Fruit fly (Drosophila melanogaster) whole organism, embryonic: ENCODE results near the gene Ugt316A1.
A peak's percentile ranks its signal among the peaks of the same experiment; 100 is the strongest.

ENCODE experiments used
- Atf3 ChIP-seq: fragments of 200-800 bp; sonication (Bioruptor generic); optimal IDR thresholded peaks from 3 replicates; lab custom pipeline; 2016; ENCODE audit warnings: missing biosample characterization, missing genetic modification characterization
- CG10321 ChIP-seq: fragments of 200-800 bp; sonication (Bioruptor generic); IDR thresholded peaks from 2 replicates; pipeline ENCODE4 v1.3.6; 2022; ENCODE audit warnings: missing biosample characterization, missing genetic modification characterization
- CG11398 ChIP-seq: fragments of 200-800 bp; sonication (Bioruptor generic); optimal IDR thresholded peaks from 2 replicates; lab custom pipeline; 2016; ENCODE audit warnings: missing biosample characterization, missing genetic modification characterization
- CG13424 ChIP-seq: fragments of 200-800 bp; sonication (Bioruptor generic); optimal IDR thresholded peaks from 2 replicates; lab custom pipeline; 2019; ENCODE audit warnings: missing biosample characterization, mild to moderate bottlenecking, missing genetic modification characterization, moderate library complexity
- CG1647 ChIP-seq: fragments of 200-800 bp; sonication (Bioruptor generic); optimal IDR thresholded peaks from 3 replicates; lab custom pipeline; 2016; ENCODE audit warnings: missing biosample characterization, missing genetic modification characterization
- CG17612 ChIP-seq: fragments of 200-800 bp; sonication (Bioruptor generic); IDR thresholded peaks from 2 replicates; pipeline ENCODE4 v1.3.6; 2022; ENCODE audit warnings: missing biosample characterization, missing genetic modification characterization
- CG2129 ChIP-seq: fragments of 200-800 bp; sonication (Bioruptor generic); IDR thresholded peaks from 2 replicates; pipeline ENCODE4 v1.3.6; 2022; ENCODE audit warnings: missing biosample characterization, missing genetic modification characterization; ENCODE audit not compliant: partially characterized antibody
- CG30020 ChIP-seq: fragments of 200-800 bp; optimal IDR thresholded peaks from 2 replicates; lab custom pipeline; 2019; ENCODE audit warnings: missing biosample characterization, mild to moderate bottlenecking, missing genetic modification characterization, moderate library complexity
- CG30403 ChIP-seq: fragments of 200-800 bp; sonication (Bioruptor generic); optimal IDR thresholded peaks from 3 replicates; lab custom pipeline; 2016; ENCODE audit warnings: missing biosample characterization, missing genetic modification characterization
- CG3163 ChIP-seq: fragments of 200-800 bp; sonication (Bioruptor generic); optimal IDR thresholded peaks from 3 replicates; lab custom pipeline; 2016; ENCODE audit warnings: missing biosample characterization, missing genetic modification characterization
- CG34224 ChIP-seq: fragments of 200-800 bp; sonication (Bioruptor generic); IDR thresholded peaks from 3 replicates; pipeline ENCODE4 v1.3.6; 2022; ENCODE audit warnings: missing biosample characterization, missing genetic modification characterization; ENCODE audit not compliant: partially characterized antibody
- CG42726 ChIP-seq: fragments of 200-800 bp; sonication (Bioruptor generic); IDR thresholded peaks from 2 replicates; pipeline ENCODE4 v1.3.6; 2022; ENCODE audit warnings: missing biosample characterization, missing genetic modification characterization; ENCODE audit not compliant: partially characterized antibody
- CG43689 ChIP-seq: fragments of 200-800 bp; sonication (Bioruptor generic); IDR thresholded peaks from 2 replicates; pipeline ENCODE4 v1.3.6; 2022; ENCODE audit warnings: missing biosample characterization, missing genetic modification characterization
- CG6272 ChIP-seq: fragments of 200-800 bp; sonication (Bioruptor generic); IDR thresholded peaks from 2 replicates; pipeline ENCODE4 v1.3.6; 2022; ENCODE audit warnings: missing biosample characterization, missing genetic modification characterization
- CG6654 ChIP-seq: fragments of 200-800 bp; sonication (Bioruptor generic); optimal IDR thresholded peaks from 2 replicates; lab custom pipeline; 2017; ENCODE audit warnings: missing biosample characterization, mild to moderate bottlenecking, missing genetic modification characterization
- CG7271 ChIP-seq: fragments of 200-800 bp; sonication (Bioruptor generic); optimal IDR thresholded peaks from 2 replicates; lab custom pipeline; 2018; ENCODE audit warnings: missing biosample characterization, mild to moderate bottlenecking, missing genetic modification characterization, moderate library complexity
- CG7372 ChIP-seq: fragments of 200-800 bp; sonication (Bioruptor generic); IDR thresholded peaks from 2 replicates; pipeline ENCODE4 v1.3.6; 2022; ENCODE audit warnings: missing biosample characterization, missing genetic modification characterization
- CG8290 ChIP-seq, 3 experiments: fragments of 200-800 bp; sonication (Bioruptor generic); optimal IDR thresholded peaks; 2 replicates each; lab custom pipeline; 2016 to 2019; ENCODE audit warnings: missing biosample characterization in 3 of 3, missing genetic modification characterization in 3 of 3, mild to moderate bottlenecking in 2 of 3, moderate library complexity in 1 of 3
- CG9437 ChIP-seq: fragments of 200-800 bp; sonication (Bioruptor generic); optimal IDR thresholded peaks from 2 replicates; lab custom pipeline; 2018; ENCODE audit warnings: missing biosample characterization, mild to moderate bottlenecking, missing genetic modification characterization
- CHES-1-like ChIP-seq: fragments of 200-800 bp; sonication (Bioruptor generic); optimal IDR thresholded peaks from 2 replicates; lab custom pipeline; 2016; ENCODE audit warnings: missing biosample characterization, missing genetic modification characterization
- Camta ChIP-seq: fragments of 200-800 bp; sonication (Bioruptor generic); optimal IDR thresholded peaks from 2 replicates; lab custom pipeline; 2016; ENCODE audit warnings: missing biosample characterization, missing genetic modification characterization
- Dp ChIP-seq: fragments of 200-800 bp; sonication (Bioruptor generic); optimal IDR thresholded peaks from 2 replicates; lab custom pipeline; 2018; ENCODE audit warnings: missing biosample characterization, mild to moderate bottlenecking, missing genetic modification characterization, moderate library complexity
- Eip74EF ChIP-seq, 2 experiments: fragments of 200-800 bp in 1 of 2; fragments of >200 bp in 1 of 2; sonication (Bioruptor generic) in 1 of 2; optimal IDR thresholded peaks; 2 replicates each; lab custom pipeline; 2017 to 2019; ENCODE audit warnings: missing biosample characterization in 2 of 2, missing genetic modification characterization in 2 of 2, mild to moderate bottlenecking in 1 of 2, moderate library complexity in 1 of 2
- Ets97D ChIP-seq: fragments of 200-800 bp; sonication (Bioruptor generic); optimal IDR thresholded peaks from 3 replicates; lab custom pipeline; 2016; ENCODE audit warnings: missing biosample characterization, missing genetic modification characterization
- GATAe ChIP-seq: fragments of 200-800 bp; sonication (Bioruptor generic); conservative IDR thresholded peaks from 2 replicates; pipeline ENCODE4 v1.3.6; 2022; ENCODE audit warnings: missing biosample characterization, missing genetic modification characterization
- Gsc ChIP-seq: fragments of 200-800 bp; sonication (Bioruptor generic); IDR thresholded peaks from 2 replicates; pipeline ENCODE4 v1.3.6; 2022; ENCODE audit warnings: missing biosample characterization, missing genetic modification characterization
- HLH4C ChIP-seq: fragments of 200-800 bp; sonication (Bioruptor generic); IDR thresholded peaks from 3 replicates; pipeline ENCODE4 v1.3.6; 2022; ENCODE audit warnings: missing biosample characterization, missing genetic modification characterization; ENCODE audit not compliant: partially characterized antibody
- Hr51 ChIP-seq, 2 experiments: fragments of 200-800 bp; sonication (Bioruptor generic); optimal IDR thresholded peaks; 2 replicates in 1 of 2; 3 replicates in 1 of 2; lab custom pipeline; 2016 to 2018; ENCODE audit warnings: missing biosample characterization in 2 of 2, missing genetic modification characterization in 2 of 2, mild to moderate bottlenecking in 1 of 2, moderate library complexity in 1 of 2
- Hsf ChIP-seq: fragments of 200-800 bp; sonication (Bioruptor generic); optimal IDR thresholded peaks from 3 replicates; lab custom pipeline; 2016; ENCODE audit warnings: missing biosample characterization, missing genetic modification characterization
- Mes4 ChIP-seq: fragments of 200-800 bp; sonication (Bioruptor generic); optimal IDR thresholded peaks from 2 replicates; lab custom pipeline; 2016; ENCODE audit warnings: missing biosample characterization, missing genetic modification characterization
- Sry-β ChIP-seq: fragments of 200-800 bp; sonication (Bioruptor generic); optimal IDR thresholded peaks from 2 replicates; lab custom pipeline; 2018; ENCODE audit warnings: missing biosample characterization, mild to moderate bottlenecking, missing genetic modification characterization, moderate library complexity
- abd-A ChIP-seq: fragments of 200-800 bp; sonication (Bioruptor generic); optimal IDR thresholded peaks from 3 replicates; lab custom pipeline; 2019; ENCODE audit warnings: missing biosample characterization, mild to moderate bottlenecking, missing genetic modification characterization, moderate library complexity
- dimm ChIP-seq: fragments of 200-800 bp; sonication (Bioruptor generic); IDR thresholded peaks from 2 replicates; pipeline ENCODE4 v1.3.6; 2022; ENCODE audit warnings: missing biosample characterization, missing genetic modification characterization
- dmrt99B ChIP-seq: fragments of 200-800 bp; sonication (Bioruptor generic); optimal IDR thresholded peaks from 2 replicates; lab custom pipeline; 2018; ENCODE audit warnings: missing biosample characterization, mild to moderate bottlenecking, missing genetic modification characterization, moderate library complexity
- esg ChIP-seq: fragments of 200-800 bp; sonication (Bioruptor generic); conservative IDR thresholded peaks from 2 replicates; pipeline ENCODE4 v1.3.6; 2022; ENCODE audit warnings: missing biosample characterization, missing genetic modification characterization
- fd3F ChIP-seq: fragments of 200-800 bp; sonication (Bioruptor generic); optimal IDR thresholded peaks from 2 replicates; lab custom pipeline; 2018; ENCODE audit warnings: missing biosample characterization, mild to moderate bottlenecking, missing genetic modification characterization, moderate library complexity
- gfzf ChIP-seq: fragments of 200-800 bp; sonication (Bioruptor generic); optimal IDR thresholded peaks from 2 replicates; lab custom pipeline; 2016; ENCODE audit warnings: missing biosample characterization, mild to moderate bottlenecking, missing genetic modification characterization, moderate library complexity
- her ChIP-seq: fragments of 200-800 bp; sonication (Bioruptor generic); optimal IDR thresholded peaks from 2 replicates; lab custom pipeline; 2016; ENCODE audit warnings: missing biosample characterization, missing genetic modification characterization
- insv ChIP-seq, 2 experiments: fragments of 200-800 bp; sonication (Bioruptor generic); optimal IDR thresholded peaks; 3 replicates each; lab custom pipeline; 2016 to 2018; ENCODE audit warnings: missing biosample characterization in 2 of 2, missing genetic modification characterization in 2 of 2
- lilli ChIP-seq: fragments of 200-800 bp; sonication (Bioruptor generic); optimal IDR thresholded peaks from 3 replicates; lab custom pipeline; 2016; ENCODE audit warnings: missing biosample characterization, missing genetic modification characterization
- org-1 ChIP-seq: fragments of 200-800 bp; sonication (Bioruptor generic); optimal IDR thresholded peaks from 2 replicates; lab custom pipeline; 2017; ENCODE audit warnings: missing biosample characterization, missing genetic modification characterization
- pros ChIP-seq: fragments of 200-800 bp; sonication (Bioruptor generic); optimal IDR thresholded peaks from 3 replicates; lab custom pipeline; 2019; ENCODE audit warnings: missing biosample characterization, mild to moderate bottlenecking, missing genetic modification characterization, moderate library complexity
- repo ChIP-seq: fragments of 200-800 bp; sonication (Bioruptor generic); optimal IDR thresholded peaks from 2 replicates; lab custom pipeline; 2016; ENCODE audit warnings: missing biosample characterization, missing genetic modification characterization
- ro ChIP-seq: fragments of 200-800 bp; sonication (Bioruptor generic); IDR thresholded peaks from 2 replicates; pipeline ENCODE4 v1.3.6; 2022; ENCODE audit warnings: missing biosample characterization, missing genetic modification characterization
- row ChIP-seq: fragments of 200-800 bp; sonication (Bioruptor generic); IDR thresholded peaks from 3 replicates; pipeline ENCODE4 v1.3.6; 2022; ENCODE audit warnings: missing biosample characterization, missing genetic modification characterization
- seq ChIP-seq: fragments of 200-800 bp; sonication (Bioruptor generic); IDR thresholded peaks from 2 replicates; pipeline ENCODE4 v1.3.6; 2022; ENCODE audit warnings: missing biosample characterization, missing genetic modification characterization
- slou ChIP-seq: fragments of 200-800 bp; sonication (Bioruptor generic); optimal IDR thresholded peaks from 3 replicates; lab custom pipeline; 2016; ENCODE audit warnings: missing biosample characterization, missing genetic modification characterization
- sob ChIP-seq: fragments of 200-800 bp; sonication (Bioruptor generic); IDR thresholded peaks from 2 replicates; pipeline ENCODE4 v1.3.6; 2022; ENCODE audit warnings: missing biosample characterization, missing genetic modification characterization
- tin ChIP-seq: fragments of 200-800 bp; sonication (Bioruptor generic); optimal IDR thresholded peaks from 3 replicates; lab custom pipeline; 2016; ENCODE audit warnings: missing biosample characterization, missing genetic modification characterization
- unpg ChIP-seq: fragments of 200-800 bp; sonication (Bioruptor generic); optimal IDR thresholded peaks from 3 replicates; lab custom pipeline; 2018; ENCODE audit warnings: missing biosample characterization, mild to moderate bottlenecking, missing genetic modification characterization, moderate library complexity

Ugt316A1 gene

dm6 chr3L:19097665-19098082, 35.1 kb upstream of the Ugt316A1 start, which contains the start of the genes Naxd and CG14079 (continued):
- TF ChIP-seq Hr51 (GFP tag; optimal IDR thresholded peaks at IDR 0.05; lab: Kevin White, UChicago), result peak in 1 of 2 experiments; percentile 71
- TF ChIP-seq ro (GFP tag; lab: Robert Waterston, UW), result no peak
- TF ChIP-seq Camta, result no peak
- TF ChIP-seq CG6654 (GFP tag; lab: Kevin White, UChicago), result no peak
- TF ChIP-seq Atf3 (GFP tag; lab: Kevin White, UChicago), result no peak
- TF ChIP-seq CG9437 (GFP tag; lab: Kevin White, UChicago), result peak; percentile 40
- TF ChIP-seq CG3163 (GFP tag; lab: Kevin White, UChicago), result peak; percentile 3
- no peak for TF ChIP-seq CG10321 (GFP tag; lab: Robert Waterston, UW)
- TF ChIP-seq Ets97D (GFP tag; lab: Kevin White, UChicago), result peak; percentile 22
- peak; percentile 37 for TF ChIP-seq tin (GFP tag; lab: Kevin White, UChicago)
- TF ChIP-seq Sry-β (GFP tag; lab: Kevin White, UChicago), result peak; percentile 12
- no peak for TF ChIP-seq CG34224 (GFP tag; lab: Robert Waterston, UW)
- 0 out of 2 replicates have a peak, but pooled peaks have one; percentile 12 for TF ChIP-seq seq
- TF ChIP-seq sob (GFP tag; lab: Robert Waterston, UW), result peak; percentile 49; the same call in 1 of the 2 replicates
- no peak for TF ChIP-seq repo (GFP tag; lab: Kevin White, UChicago)
- TF ChIP-seq gfzf (GFP tag; lab: Kevin White, UChicago), result no peak
- TF ChIP-seq Mes4 (GFP tag; lab: Kevin White, UChicago), result no peak
- TF ChIP-seq CG6272 (GFP tag; lab: Robert Waterston, UW), result no peak
- TF ChIP-seq Hsf (GFP tag; lab: Kevin White, UChicago), result peak; percentile 42
- peak; percentile 51 for TF ChIP-seq lilli (GFP tag; lab: Kevin White, UChicago)
- no peak for TF ChIP-seq abd-A (tag; lab: Kevin White, UChicago)
- TF ChIP-seq Gsc (GFP tag; lab: Robert Waterston, UW), result no peak
- TF ChIP-seq Dp (GFP tag; lab: Kevin White, UChicago), result peak; percentile 45
- 0 out of 2 replicates have a peak, but pooled peaks have one; percentile 38 for TF ChIP-seq CG43689 (GFP tag; lab: Robert Waterston, UW)
- TF ChIP-seq org-1 (GFP tag; lab: Kevin White, UChicago), result no peak
- TF ChIP-seq CHES-1-like (GFP tag; lab: Kevin White, UChicago), result peak; percentile 24
- TF ChIP-seq fd3F (GFP tag; lab: Kevin White, UChicago), result peak; percentile 67
- peak; percentile 73 for TF ChIP-seq CG30403 (GFP tag; lab: Kevin White, UChicago)
- no peak for TF ChIP-seq CG11398 (GFP tag; lab: Kevin White, UChicago)
- TF ChIP-seq pros, result no peak
- no peak for TF ChIP-seq CG1647 (GFP tag; lab: Kevin White, UChicago)
- no peak for TF ChIP-seq CG8290 (GFP tag; optimal IDR thresholded peaks at IDR 0.05; lab: Kevin White, UChicago)
- TF ChIP-seq CG8290 (tag; optimal IDR thresholded peaks at IDR 0.05; lab: Kevin White, UChicago), result peak in 1 of 2 experiments; percentile 25
- peak; percentile 69 for TF ChIP-seq esg
- no peak for TF ChIP-seq her (GFP tag; lab: Kevin White, UChicago)
- no peak for TF ChIP-seq HLH4C
- no peak for TF ChIP-seq insv (GFP tag; optimal IDR thresholded peaks at IDR 0.05; lab: Kevin White, UChicago)
- peak; percentile 77 for TF ChIP-seq unpg
- TF ChIP-seq CG17612, result no peak
- TF ChIP-seq CG42726, result no peak
- peak; percentile 70 for TF ChIP-seq dmrt99B (tag; lab: Kevin White, UChicago)
- peak; percentile 82 for TF ChIP-seq CG13424 (tag; lab: Kevin White, UChicago)
- 0 out of 2 replicates have a peak, but pooled peaks have one; percentile 25 for TF ChIP-seq dimm (GFP tag; lab: Robert Waterston, UW)
- no peak for TF ChIP-seq CG7271 (tag; lab: Kevin White, UChicago)
- peak; percentile 31 for TF ChIP-seq CG30020
- TF ChIP-seq CG2129 (GFP tag; lab: Robert Waterston, UW), result no peak
- TF ChIP-seq CG7372, result no peak
- TF ChIP-seq Eip74EF (GFP tag; optimal IDR thresholded peaks at IDR 0.05; lab: Kevin White, UChicago), result peak in 1 of 2 experiments; percentile 45
- no peak; the same call in 1 of the 2 replicates for TF ChIP-seq GATAe (GFP tag; lab: Robert Waterston, UW)
- TF ChIP-seq slou (GFP tag; lab: Kevin White, UChicago), result no peak
- TF ChIP-seq row (GFP tag; lab: Robert Waterston, UW), result peak; percentile 92
